Fruit fly (Drosophila melanogaster) whole organism, embryonic: Measurements from ENCODE around the gene Sgp.
A peak's percentile ranks its signal among the peaks of the same experiment; 100 is the strongest.

Experiments
- CG10267 ChIP-seq: fragments of 200-800 bp; sonication (Bioruptor generic); optimal IDR thresholded peaks from 2 replicates; lab custom pipeline; 2018; ENCODE audit warnings: missing biosample characterization, mild to moderate bottlenecking, missing genetic modification characterization, moderate library complexity
- CG10274 ChIP-seq: fragments of 200-800 bp; sonication (Bioruptor generic); optimal IDR thresholded peaks from 3 replicates; lab custom pipeline; 2017; ENCODE audit warnings: missing biosample characterization, mild to moderate bottlenecking, missing genetic modification characterization
- CG10979 ChIP-seq: fragments of 200-800 bp; sonication (Bioruptor generic); optimal IDR thresholded peaks from 2 replicates; lab custom pipeline; 2018; ENCODE audit warnings: missing biosample characterization, mild to moderate bottlenecking, missing genetic modification characterization, moderate library complexity
- CG12299 ChIP-seq: fragments of 200-800 bp; sonication (Bioruptor generic); optimal IDR thresholded peaks from 2 replicates; lab custom pipeline; 2018; ENCODE audit warnings: missing biosample characterization, mild to moderate bottlenecking, missing genetic modification characterization
- CG12769 ChIP-seq: fragments of 200-800 bp; sonication (Bioruptor generic); optimal IDR thresholded peaks from 2 replicates; lab custom pipeline; 2019; ENCODE audit warnings: missing biosample characterization, mild to moderate bottlenecking, missing genetic modification characterization, moderate library complexity
- CG12942 ChIP-seq: fragments of 200-800 bp; sonication (Bioruptor generic); optimal IDR thresholded peaks from 3 replicates; lab custom pipeline; 2016; ENCODE audit warnings: missing biosample characterization, missing genetic modification characterization
- CG2889 ChIP-seq: fragments of 200-800 bp; sonication (Bioruptor generic); IDR thresholded peaks from 3 replicates; pipeline ENCODE4 v1.3.6; 2022; ENCODE audit warnings: missing biosample characterization, missing genetic modification characterization
- CG42726 ChIP-seq: fragments of 200-800 bp; sonication (Bioruptor generic); IDR thresholded peaks from 2 replicates; pipeline ENCODE4 v1.3.6; 2022; ENCODE audit warnings: missing biosample characterization, missing genetic modification characterization; ENCODE audit not compliant: partially characterized antibody
- CG4424 ChIP-seq: fragments of 200-800 bp; sonication (Bioruptor generic); optimal IDR thresholded peaks from 3 replicates; lab custom pipeline; 2016; ENCODE audit warnings: missing biosample characterization, missing genetic modification characterization
- CG4617 ChIP-seq: fragments of 200-800 bp; sonication (Bioruptor generic); optimal IDR thresholded peaks from 3 replicates; lab custom pipeline; 2016; ENCODE audit warnings: missing biosample characterization, missing genetic modification characterization, borderline replicate concordance
- CG5953 ChIP-seq: fragments of 200-800 bp; sonication (Bioruptor generic); IDR thresholded peaks from 2 replicates; pipeline ENCODE4 v1.3.6; 2022; ENCODE audit warnings: missing biosample characterization, missing genetic modification characterization
- CG6765 ChIP-seq: fragments of 200-800 bp; sonication (Bioruptor generic); optimal IDR thresholded peaks from 3 replicates; lab custom pipeline; 2017; ENCODE audit warnings: missing biosample characterization, mild to moderate bottlenecking, missing genetic modification characterization
- CG7928 ChIP-seq: fragments of 200-800 bp; sonication (Bioruptor generic); optimal IDR thresholded peaks from 2 replicates; lab custom pipeline; 2017; ENCODE audit warnings: missing biosample characterization, mild to moderate bottlenecking, missing genetic modification characterization
- CG8359 ChIP-seq: fragments of 200-800 bp; sonication (Bioruptor generic); optimal IDR thresholded peaks from 2 replicates; lab custom pipeline; 2017; ENCODE audit warnings: missing biosample characterization, mild to moderate bottlenecking, missing genetic modification characterization, borderline replicate concordance
- CG9437 ChIP-seq: fragments of 200-800 bp; sonication (Bioruptor generic); optimal IDR thresholded peaks from 2 replicates; lab custom pipeline; 2018; ENCODE audit warnings: missing biosample characterization, mild to moderate bottlenecking, missing genetic modification characterization
- Chrac-16 ChIP-seq: fragments of 200-800 bp; sonication (Bioruptor generic); optimal IDR thresholded peaks from 3 replicates; lab custom pipeline; 2016; ENCODE audit warnings: missing biosample characterization, missing genetic modification characterization
- GATAe ChIP-seq: fragments of 200-800 bp; sonication (Bioruptor generic); conservative IDR thresholded peaks from 2 replicates; pipeline ENCODE4 v1.3.6; 2022; ENCODE audit warnings: missing biosample characterization, missing genetic modification characterization
- H2.0 ChIP-seq: fragments of 200-800 bp; sonication (Bioruptor generic); IDR thresholded peaks from 2 replicates; pipeline ENCODE4 v1.3.6; 2022; ENCODE audit warnings: missing biosample characterization, missing genetic modification characterization
- HHEX ChIP-seq: fragments of 200-800 bp; sonication (Bioruptor generic); optimal IDR thresholded peaks from 3 replicates; lab custom pipeline; 2017; ENCODE audit warnings: missing biosample characterization, mild to moderate bottlenecking, missing genetic modification characterization, missing genetic modification reagents
- Hand ChIP-seq: fragments of 200-800 bp; sonication (Bioruptor generic); optimal IDR thresholded peaks from 2 replicates; lab custom pipeline; 2017; ENCODE audit warnings: mild to moderate bottlenecking, missing biosample characterization, missing genetic modification reagents, missing genetic modification characterization
- HmgZ ChIP-seq: fragments of 200-800 bp; sonication (Bioruptor generic); optimal IDR thresholded peaks from 2 replicates; lab custom pipeline; 2018; ENCODE audit warnings: missing biosample characterization, mild to moderate bottlenecking, missing genetic modification characterization
- Nf-YC ChIP-seq: fragments of 200-800 bp; optimal IDR thresholded peaks from 3 replicates; lab custom pipeline; 2019; ENCODE audit warnings: missing biosample characterization, mild to moderate bottlenecking, missing genetic modification characterization, moderate library complexity
- Xbp1 ChIP-seq: fragments of 200-800 bp; sonication (Bioruptor generic); optimal IDR thresholded peaks from 3 replicates; lab custom pipeline; 2016; ENCODE audit warnings: missing biosample characterization, mild to moderate bottlenecking, missing genetic modification characterization
- abd-A ChIP-seq: fragments of 200-800 bp; sonication (Bioruptor generic); optimal IDR thresholded peaks from 3 replicates; lab custom pipeline; 2019; ENCODE audit warnings: missing biosample characterization, mild to moderate bottlenecking, missing genetic modification characterization, moderate library complexity
- amos ChIP-seq: fragments of 200-800 bp; sonication (Bioruptor generic); IDR thresholded peaks from 2 replicates; pipeline ENCODE4 v1.3.6; 2022; ENCODE audit warnings: missing biosample characterization, missing genetic modification characterization; ENCODE audit not compliant: partially characterized antibody
- chif ChIP-seq, 2 experiments: fragments of 200-800 bp; sonication (Bioruptor generic); optimal IDR thresholded peaks; 3 replicates each; lab custom pipeline; 2016; ENCODE audit warnings: missing biosample characterization in 2 of 2, missing genetic modification characterization in 2 of 2
- chinmo ChIP-seq: fragments of 200-800 bp; sonication (Bioruptor generic); IDR thresholded peaks from 4 replicates; pipeline ENCODE4 v1.3.6; 2022; ENCODE audit warnings: missing biosample characterization, missing genetic modification characterization; ENCODE audit not compliant: partially characterized antibody
- chm ChIP-seq: fragments of 200-800 bp; sonication (Bioruptor generic); IDR thresholded peaks from 2 replicates; pipeline ENCODE4 v1.3.6; 2022; ENCODE audit warnings: missing biosample characterization, missing genetic modification characterization
- dan ChIP-seq: fragments of 200-800 bp; sonication (Bioruptor generic); IDR thresholded peaks from 2 replicates; pipeline ENCODE4 v1.3.6; 2022; ENCODE audit warnings: missing biosample characterization, missing genetic modification characterization
- exex ChIP-seq: fragments of 200-800 bp; sonication (Bioruptor generic); optimal IDR thresholded peaks from 4 replicates; lab custom pipeline; 2018; ENCODE audit warnings: missing biosample characterization, mild to moderate bottlenecking, missing genetic modification characterization, moderate library complexity
- eyg ChIP-seq: fragments of 200-800 bp; sonication (Bioruptor generic); optimal IDR thresholded peaks from 3 replicates; lab custom pipeline; 2016; ENCODE audit warnings: missing biosample characterization, missing genetic modification characterization
- fd64A ChIP-seq: fragments of 200-800 bp; sonication (Bioruptor generic); optimal IDR thresholded peaks from 3 replicates; lab custom pipeline; 2018; ENCODE audit warnings: missing biosample characterization, mild to moderate bottlenecking, missing genetic modification characterization
- grn ChIP-seq: fragments of 200-800 bp; sonication (Bioruptor generic); optimal IDR thresholded peaks from 3 replicates; lab custom pipeline; 2017; ENCODE audit warnings: missing biosample characterization, missing genetic modification characterization
- gt ChIP-seq: fragments of 200-800 bp; sonication (Bioruptor generic); IDR thresholded peaks from 2 replicates; pipeline ENCODE4 v1.3.6; 2022; ENCODE audit warnings: missing biosample characterization, missing genetic modification characterization
- hkb ChIP-seq, 2 experiments: fragments of 200-800 bp in 1 of 2; fragments of >200 bp in 1 of 2; sonication (Bioruptor generic) in 1 of 2; IDR thresholded peaks in 1 of 2; optimal IDR thresholded peaks in 1 of 2; 2 replicates each; pipeline versions ENCODE4 v1.3.6 to Lab custom; 2017 to 2022; ENCODE audit warnings: missing biosample characterization in 1 of 2, missing genetic modification characterization in 1 of 2
- kni ChIP-seq: fragments of 200-800 bp; sonication (Bioruptor generic); optimal IDR thresholded peaks from 3 replicates; lab custom pipeline; 2017; ENCODE audit warnings: mild to moderate bottlenecking, missing biosample characterization, missing genetic modification reagents, missing genetic modification characterization
- lola ChIP-seq, 3 experiments: fragments of >200 bp in 2 of 3; fragments of 200-800 bp in 1 of 3; sonication (Bioruptor generic) in 1 of 3; optimal IDR thresholded peaks; 2 replicates each; lab custom pipeline; 2017 to 2019; ENCODE audit warnings: missing biosample characterization in 3 of 3, missing genetic modification characterization in 3 of 3, mild to moderate bottlenecking in 1 of 3, moderate library complexity in 1 of 3
- nau ChIP-seq: fragments of 200-800 bp; sonication (Bioruptor generic); optimal IDR thresholded peaks from 3 replicates; lab custom pipeline; 2017; ENCODE audit warnings: missing biosample characterization, mild to moderate bottlenecking, missing genetic modification characterization, missing genetic modification reagents
- oc ChIP-seq: fragments of 200-800 bp; sonication (Bioruptor generic); optimal IDR thresholded peaks from 2 replicates; lab custom pipeline; 2018; ENCODE audit warnings: missing biosample characterization, mild to moderate bottlenecking, missing genetic modification characterization, moderate library complexity
- onecut ChIP-seq: fragments of 200-800 bp; sonication (Bioruptor generic); IDR thresholded peaks from 2 replicates; pipeline ENCODE4 v1.3.6; 2022; ENCODE audit warnings: missing biosample characterization, missing genetic modification characterization
- run ChIP-seq: fragments of 200-800 bp; sonication (Bioruptor generic); optimal IDR thresholded peaks from 3 replicates; lab custom pipeline; 2018; ENCODE audit warnings: missing biosample characterization, mild to moderate bottlenecking, missing genetic modification characterization
- schlank ChIP-seq: fragments of 200-800 bp; sonication (Bioruptor generic); optimal IDR thresholded peaks from 2 replicates; lab custom pipeline; 2018; ENCODE audit warnings: missing biosample characterization, mild to moderate bottlenecking, missing genetic modification characterization
- slbo ChIP-seq: fragments of 200-800 bp; sonication (Bioruptor generic); IDR thresholded peaks from 2 replicates; pipeline ENCODE4 v1.3.6; 2022; ENCODE audit warnings: missing biosample characterization, missing genetic modification characterization
- toy ChIP-seq: fragments of 200-800 bp; sonication (Bioruptor generic); IDR thresholded peaks from 2 replicates; pipeline ENCODE4 v1.3.6; 2022; ENCODE audit warnings: missing biosample characterization, missing genetic modification characterization
- ttk ChIP-seq: fragments of 200-800 bp; sonication (Bioruptor generic); IDR thresholded peaks from 2 replicates; pipeline ENCODE4 v2.1.2; 2022; ENCODE audit warnings: missing biosample characterization, missing genetic modification characterization

Gene Sgp

DNA sequence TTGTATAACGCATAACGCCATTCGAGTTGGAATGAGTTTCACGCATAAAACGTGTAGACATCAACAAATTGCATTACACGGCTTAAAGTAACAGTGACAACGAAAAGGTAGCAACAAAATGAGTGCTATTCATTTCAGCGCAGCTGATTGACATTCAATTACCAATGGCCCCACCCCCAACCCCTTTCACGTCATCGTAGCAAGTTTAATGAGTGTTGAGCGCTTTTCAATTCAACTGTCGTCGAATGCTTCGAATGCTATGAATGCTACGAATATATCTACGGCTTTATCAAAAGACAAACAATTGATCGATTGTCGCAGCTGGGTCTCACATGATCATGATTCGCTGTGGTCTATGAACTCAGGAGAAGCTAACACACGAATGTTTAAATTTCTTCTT, 14.1 kb downstream of the Sgp start (continued):
- TF ChIP-seq oc (tag; lab: Kevin White, UChicago): peak; percentile 43
- TF ChIP-seq chm (GFP tag; lab: Robert Waterston, UW): no peak
- TF ChIP-seq eyg (GFP tag; lab: Kevin White, UChicago): no peak
- TF ChIP-seq kni (GFP tag; lab: Kevin White, UChicago): peak; percentile 16

DNA sequence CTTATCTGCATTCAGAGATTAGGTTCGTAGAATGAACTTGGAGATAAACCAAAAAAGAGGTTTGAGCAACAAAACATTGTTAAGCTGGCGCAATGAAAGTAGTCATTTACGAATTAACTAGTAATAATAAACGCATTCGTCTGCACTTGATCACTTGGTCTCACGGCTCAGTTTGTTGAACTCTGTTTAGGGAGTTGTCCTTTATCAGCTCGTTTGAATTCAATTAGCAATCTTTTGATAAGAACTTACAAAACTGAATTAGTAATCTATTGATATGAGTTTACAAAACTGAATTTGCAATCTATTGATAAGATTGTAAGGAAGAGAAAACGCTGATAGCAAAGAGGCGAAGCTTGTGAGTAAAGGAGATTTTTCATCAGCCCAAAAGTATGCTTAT, 14.6 kb downstream of the Sgp start:
- no peak for TF ChIP-seq run
- peak; percentile 63 for TF ChIP-seq GATAe
- TF ChIP-seq slbo: no peak
- TF ChIP-seq fd64A (GFP tag; lab: Kevin White, UChicago): no peak
- peak; percentile 100 for TF ChIP-seq exex (tag; lab: Kevin White, UChicago)
- TF ChIP-seq grn (GFP tag; lab: Kevin White, UChicago): peak; percentile 3
- no peak for TF ChIP-seq H2.0 (GFP tag; lab: Robert Waterston, UW)
- no peak for TF ChIP-seq schlank

DNA sequence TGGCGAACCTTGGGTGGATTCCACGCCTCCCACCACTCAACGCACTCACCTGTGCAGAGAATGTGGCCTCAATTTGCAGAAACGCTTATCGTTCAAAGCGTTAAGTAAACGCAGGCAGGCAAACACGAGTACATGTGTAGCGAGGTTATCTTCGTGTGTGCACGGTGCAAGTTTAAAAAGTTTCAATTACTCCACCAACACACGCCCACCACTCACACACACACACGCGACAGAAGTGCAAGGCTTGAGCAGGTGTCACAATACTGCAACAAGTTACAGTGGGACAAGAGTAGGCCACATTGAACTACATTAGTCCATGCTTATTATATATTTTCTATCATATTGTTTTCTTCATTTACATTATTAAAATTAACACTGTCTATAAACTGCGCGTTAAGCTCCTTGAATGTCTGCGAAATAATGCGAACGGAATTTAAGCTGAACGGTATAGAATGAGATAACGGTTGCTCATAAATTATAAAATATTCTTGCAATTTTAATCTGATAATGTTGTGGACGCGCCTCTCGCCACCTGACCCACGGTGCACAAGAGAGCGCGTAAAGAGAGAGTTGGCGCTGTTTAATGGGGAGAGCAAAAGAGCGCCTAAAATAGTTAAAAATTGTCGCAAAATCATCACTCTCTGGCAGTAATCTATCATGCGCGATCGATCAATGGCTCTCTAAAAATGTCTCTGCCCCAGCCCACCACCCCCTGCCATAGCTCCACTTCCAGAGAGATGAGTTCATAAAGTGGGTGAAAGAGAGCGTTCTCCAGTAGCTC, 15.2 kb downstream of the Sgp start:
- TF ChIP-seq CG9437 (GFP tag; lab: Kevin White, UChicago): peak; percentile 70
- TF ChIP-seq chif (GFP tag; optimal IDR thresholded peaks at IDR 0.05; lab: Kevin White, UChicago): peak; percentile 84 to 90
- no peak for TF ChIP-seq dan (GFP tag; lab: Robert Waterston, UW)
- TF ChIP-seq CG10274: peak; percentile 78
- no peak for TF ChIP-seq CG42726
- TF ChIP-seq CG4424: peak; percentile 94
- peak; percentile 51 for TF ChIP-seq CG7928
- TF ChIP-seq CG4617: peak; percentile 88
- TF ChIP-seq hkb (optimal IDR thresholded peaks at IDR 0.05; lab: Kevin White, UChicago): no peak
- TF ChIP-seq hkb (GFP tag; IDR thresholded peaks at IDR 0.05; lab: Robert Waterston, UW): peak; percentile 98
- TF ChIP-seq Xbp1 (GFP tag; lab: Kevin White, UChicago): peak; percentile 95
- peak; percentile 91 for TF ChIP-seq CG12769 (tag; lab: Kevin White, UChicago)
- peak; percentile 89 for TF ChIP-seq HmgZ (tag; lab: Kevin White, UChicago)
- peak; percentile 86 for TF ChIP-seq CG10267 (tag; lab: Kevin White, UChicago)
- peak; percentile 57 for TF ChIP-seq Hand
- TF ChIP-seq HHEX: peak; percentile 93
- peak; percentile 77; the same call in 2 of the 3 replicates for TF ChIP-seq CG2889 (GFP tag; lab: Robert Waterston, UW)
- 0 out of 2 replicates have a peak, but pooled peaks have one; percentile 33 for TF ChIP-seq toy (GFP tag; lab: Robert Waterston, UW)
- peak; percentile 86 for TF ChIP-seq abd-A
- peak; percentile 93 for TF ChIP-seq CG12299
- peak; percentile 90 for TF ChIP-seq Chrac-16 (GFP tag; lab: Kevin White, UChicago)
- TF ChIP-seq lola (GFP tag; optimal IDR thresholded peaks at IDR 0.05; lab: Kevin White, UChicago): peak in 1 of 3 experiments; percentile 91
- TF ChIP-seq CG6765 (GFP tag; lab: Kevin White, UChicago): peak; percentile 64
- peak; percentile 90 for TF ChIP-seq CG12942
- peak; percentile 90; the same call in 3 of the 4 replicates for TF ChIP-seq chinmo (GFP tag; lab: Robert Waterston, UW)
- peak; percentile 93 for TF ChIP-seq CG5953 (GFP tag; lab: Robert Waterston, UW)
- peak; percentile 95 for TF ChIP-seq ttk (GFP tag; lab: Robert Waterston, UW)
- peak; percentile 83 for TF ChIP-seq Nf-YC (tag; lab: Kevin White, UChicago)
- TF ChIP-seq amos (GFP tag; lab: Robert Waterston, UW): no peak
- peak; percentile 92 for TF ChIP-seq onecut
- TF ChIP-seq nau: peak; percentile 96
- TF ChIP-seq CG10979 (tag; lab: Kevin White, UChicago): peak; percentile 97
- peak; percentile 92 for TF ChIP-seq CG8359 (GFP tag; lab: Kevin White, UChicago)
- TF ChIP-seq gt: peak; percentile 88
